Worm (Caenorhabditis elegans) whole organism, L4 larva: ENCODE measurements around the gene asp-19.

Experiments used
- aly-2 ChIP-seq: sonication (generic microtip); optimal IDR thresholded peaks from 2 replicates; lab custom pipeline; 2018; ENCODE audit warnings: missing biosample characterization, missing genetic modification characterization
- ama-1 ChIP-seq: fragments of 150-350 bp; optimal IDR thresholded peaks from 2 replicates; lab custom pipeline; 2014; ENCODE audit warnings: inconsistent platforms, mixed read lengths
- daf-12 ChIP-seq: fragments of 150-350 bp; optimal IDR thresholded peaks from 2 replicates; lab custom pipeline; 2014; ENCODE audit warnings: missing biosample characterization, missing genetic modification reagents, missing genetic modification characterization
- dmd-6 ChIP-seq: fragments of 200-800 bp; sonication (Bioruptor generic); IDR thresholded peaks from 2 replicates; pipeline ENCODE4 v1.3.6; 2022; ENCODE audit warnings: missing genetic modification reagents, missing genetic modification characterization, missing compliant biosample characterization
- mdt-29 ChIP-seq: fragments of 200-800 bp; sonication (Bioruptor generic); IDR thresholded peaks from 2 replicates; pipeline ENCODE4 v1.3.6; 2022; ENCODE audit warnings: missing genetic modification reagents, missing genetic modification characterization, missing compliant biosample characterization
- nhr-11 ChIP-seq: fragments of 150-350 bp; optimal IDR thresholded peaks from 2 replicates; lab custom pipeline; 2014; ENCODE audit warnings: missing biosample characterization, missing genetic modification characterization
- nhr-42 ChIP-seq: fragments of 200-800 bp; sonication (Bioruptor generic); IDR thresholded peaks from 2 replicates; pipeline ENCODE4 v1.3.6; 2022; ENCODE audit warnings: missing genetic modification characterization, missing compliant biosample characterization
- pha-4 ChIP-seq, 2 experiments: fragments of 150-350 bp in 1 of 2; fragments of 200-800 bp in 1 of 2; sonication (Bioruptor generic) in 1 of 2; IDR thresholded peaks in 1 of 2; optimal IDR thresholded peaks in 1 of 2; 2 replicates each; pipeline versions ENCODE4 v1.3.6 to Lab custom; 2014 to 2022; ENCODE audit warnings: missing genetic modification characterization in 2 of 2, missing genetic modification reagents in 2 of 2, missing biosample characterization in 1 of 2, missing compliant biosample characterization in 1 of 2
- unc-62 ChIP-seq, 3 experiments: fragments of 150-350 bp in 1 of 3; sonication (generic microtip); optimal IDR thresholded peaks in 2 of 3; peaks in 1 of 3; 1 replicate in 1 of 3; 2 replicates in 2 of 3; lab custom pipeline; 2014 to 2017; ENCODE audit warnings: missing biosample characterization in 3 of 3, missing genetic modification characterization in 3 of 3, missing genetic modification reagents in 3 of 3, missing genotype in 1 of 3
- ztf-11 ChIP-seq: fragments of 150-350 bp; optimal IDR thresholded peaks from 2 replicates; lab custom pipeline; 2014; ENCODE audit warnings: missing biosample characterization, missing genetic modification characterization
- ztf-7 ChIP-seq: fragments of 150-350 bp; optimal IDR thresholded peaks from 2 replicates; lab custom pipeline; 2014; ENCODE audit warnings: missing biosample characterization, missing genetic modification characterization

ce11 chrV:18742108-18742507 lies 12.9 kb upstream of the asp-19 start, which contains the start of gene clec-250:
- TF ChIP-seq nhr-42 (no peak), ztf-7 (tag; lab: Kevin White, UChicago) (no peak), ama-1 (lab: Kevin White, UChicago) (no peak), nhr-11 (no peak), dmd-6 (GFP tag; lab: Robert Waterston, UW) (no peak), aly-2 (tag; lab: Kevin White, UChicago) (no peak), daf-12 (tag; lab: Kevin White, UChicago) (no peak), ztf-11 (tag; lab: Kevin White, UChicago) (no peak), mdt-29 (no peak), unc-62 (GFP tag; optimal IDR thresholded peaks at IDR 0.05 in 1 of 2; lab: Kevin White, UChicago) (no peak), unc-62 (tag; optimal IDR thresholded peaks at IDR 0.05; lab: Kevin White, UChicago) (no peak), pha-4 (GFP tag; IDR thresholded peaks at IDR 0.05; lab: Robert Waterston, UW) (no peak), pha-4 (tag; optimal IDR thresholded peaks at IDR 0.05; lab: Kevin White, UChicago) (no peak)
